Worm (Caenorhabditis elegans) whole organism, L2 larva: Measurements from ENCODE around the gene dnj-3.

Source experiments
- blmp-1 ChIP-seq: sonication (generic microtip); optimal IDR thresholded peaks from 2 replicates; lab custom pipeline; 2017; ENCODE audit warnings: missing genetic modification characterization, mild to moderate bottlenecking, missing compliant biosample characterization, antibody characterized with exemption, moderate library complexity; ENCODE audit not compliant: insufficient read depth
- egl-27 ChIP-seq: sonication (generic microtip); optimal IDR thresholded peaks from 3 replicates; lab custom pipeline; 2017; ENCODE audit warnings: missing biosample characterization, missing genetic modification reagents, missing genetic modification characterization

DNA sequence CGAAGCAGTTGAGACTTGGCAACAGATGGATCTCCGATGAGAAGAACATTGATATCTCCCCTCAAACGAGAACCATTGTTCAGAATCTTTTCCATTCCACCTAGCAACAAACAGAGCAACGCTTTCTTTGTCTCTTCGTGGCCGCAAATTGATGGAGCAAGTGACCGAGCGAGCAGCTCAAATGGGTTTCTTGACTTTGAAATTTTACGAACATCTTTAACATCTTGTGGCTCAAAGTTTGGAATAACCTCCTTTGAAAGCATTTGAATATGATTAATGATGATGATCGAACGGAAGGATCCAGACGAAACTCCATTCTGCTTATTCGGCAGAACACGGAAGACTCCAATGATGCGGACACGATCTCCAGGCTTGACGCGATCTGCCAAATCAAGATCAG lies 10.1 kb upstream of the dnj-3 start:
- TF ChIP-seq blmp-1 (tag; lab: Kevin White, UChicago), result no peak
- TF ChIP-seq egl-27, result no peak
